In the genomic region with DNA sequence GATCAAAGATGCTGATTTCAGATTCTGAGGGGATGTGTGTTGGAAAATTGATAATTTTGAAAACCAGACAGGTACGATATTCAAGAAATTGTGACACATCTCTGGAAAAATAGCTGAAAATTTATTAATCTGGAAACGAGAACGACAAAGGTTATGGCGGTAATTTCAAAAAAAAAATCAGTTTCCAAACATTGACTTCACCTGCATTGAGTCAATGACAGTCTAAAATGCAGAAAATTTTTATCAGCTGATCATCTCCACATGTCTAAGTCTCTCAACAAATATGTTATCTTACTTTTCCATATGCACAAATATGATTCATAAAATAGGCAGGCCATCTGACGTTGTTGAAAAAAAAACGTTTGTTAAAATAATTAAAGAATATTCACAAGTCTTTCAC, we compare ENCODE assay signal across 4 worm cellular contexts.
TF ChIP-seq lines count a peak whose summit lies in the region.

TSS of gene fbxa-48 (minus strand) at position 101 of the 400 bp plus-strand sequence.

TF ChIP-seq in whole organism, L2 larva, 48 proteins besides CTCF, POLR2A, EP300 and RAD21:
- TF ChIP-seq aly-2 (tag; optimal IDR thresholded peaks at IDR 0.05; lab: Kevin White, UChicago): no peak
- peak; percentile 48 for TF ChIP-seq fos-1 (tag; optimal IDR thresholded peaks at IDR 0.05; lab: Kevin White, UChicago)

TF ChIP-seq in whole organism, L3 larva, 47 proteins besides CTCF, POLR2A, EP300 and RAD21:
- peak; percentile 2 for TF ChIP-seq pqm-1 (tag; optimal IDR thresholded peaks at IDR 0.05; lab: Kevin White, UChicago)
- TF ChIP-seq elt-1 (tag; optimal IDR thresholded peaks at IDR 0.05; lab: Kevin White, UChicago): no peak
- TF ChIP-seq elt-2 (tag; optimal IDR thresholded peaks at IDR 0.05; lab: Kevin White, UChicago): peak; percentile 38
- TF ChIP-seq unc-62 (GFP tag; optimal IDR thresholded peaks at IDR 0.05; lab: Kevin White, UChicago): no peak

TF ChIP-seq in whole organism, L4 larva, 104 proteins besides CTCF, POLR2A, EP300 and RAD21:
- TF ChIP-seq pqm-1 (tag; optimal IDR thresholded peaks at IDR 0.05; lab: Kevin White, UChicago) (peak; percentile 5), lir-3 (tag; optimal IDR thresholded peaks at IDR 0.05; lab: Kevin White, UChicago) (no peak)

TF ChIP-seq in whole organism, young adult, 124 proteins besides CTCF, POLR2A, EP300 and RAD21:
- TF ChIP-seq nhr-80 (tag; optimal IDR thresholded peaks at IDR 0.05; lab: Kevin White, UChicago) (peak; percentile 5), Y56A3A.18 (GFP tag; IDR thresholded peaks at IDR 0.05; lab: Robert Waterston, UW) (no peak)
TF ChIP-seq in whole organism, young adult: peak in this region for 1.
